Worm (Caenorhabditis elegans): ENCODE data around the gene F48C5.2.

The F48C5.2 gene

ce11 chrX:11464271-11465103, 10.4 kb upstream of the F48C5.2 start (continued):
- no peak for TF ChIP-seq nhr-41 (GFP tag; IDR thresholded peaks at IDR 0.05)
- TF ChIP-seq nhr-42 (GFP tag; IDR thresholded peaks at IDR 0.05), result no peak
- no peak for TF ChIP-seq spr-3 (GFP tag; optimal IDR thresholded peaks at IDR 0.05)
- TF ChIP-seq Y5F2A.4 (GFP tag; optimal IDR thresholded peaks at IDR 0.05), result no peak
- TF ChIP-seq Y48G9A.11 (GFP tag; IDR thresholded peaks at IDR 0.05), result no peak
- peak; percentile 73 for TF ChIP-seq nhr-77 (tag; optimal IDR thresholded peaks at IDR 0.05)
- TF ChIP-seq F44E2.7 (GFP tag; IDR thresholded peaks at IDR 0.05), result no peak
- TF ChIP-seq set-16 (GFP tag; IDR thresholded peaks at IDR 0.05), result no peak
- no peak for TF ChIP-seq zfp-3 (GFP tag; conservative IDR thresholded peaks at IDR 0.05)
- no peak for TF ChIP-seq arid-1 (GFP tag; conservative IDR thresholded peaks at IDR 0.05)
- no peak for TF ChIP-seq ztf-11 (tag; optimal IDR thresholded peaks at IDR 0.05)
- peak; percentile 56 for TF ChIP-seq hlh-11 (tag; optimal IDR thresholded peaks at IDR 0.05)
- no peak for TF ChIP-seq zip-2 (tag; optimal IDR thresholded peaks at IDR 0.05)
- TF ChIP-seq zip-11 (GFP tag; IDR thresholded peaks at IDR 0.05), result no peak
- TF ChIP-seq daf-16 (GFP tag; optimal IDR thresholded peaks at IDR 0.05), result no peak
- TF ChIP-seq daf-16 (tag; optimal IDR thresholded peaks at IDR 0.05), result peak; percentile 38
- TF ChIP-seq T26A8.4 (GFP tag; IDR thresholded peaks at IDR 0.05), result no peak
- peak; percentile 93 for TF ChIP-seq pqm-1 (tag; optimal IDR thresholded peaks at IDR 0.05)
- peak in 1 of 2 experiments; percentile 95 for TF ChIP-seq unc-62 (GFP tag; optimal IDR thresholded peaks at IDR 0.05 in 1 of 2)
- no peak for TF ChIP-seq unc-62 (tag; optimal IDR thresholded peaks at IDR 0.05)
- TF ChIP-seq rbr-2 (tag; optimal IDR thresholded peaks at IDR 0.05), result no peak
- no peak for TF ChIP-seq F49E8.2 (tag; optimal IDR thresholded peaks at IDR 0.05; ENCODE audit: borderline replicate concordance)
- TF ChIP-seq snpc-4 (tag; optimal IDR thresholded peaks at IDR 0.05), result no peak
- TF ChIP-seq mxl-3 (GFP tag; optimal IDR thresholded peaks at IDR 0.05), result no peak
- TF ChIP-seq attf-4 (tag; optimal IDR thresholded peaks at IDR 0.05), result no peak
- no peak for TF ChIP-seq D1046.2 (GFP tag; IDR thresholded peaks at IDR 0.05)
- no peak for TF ChIP-seq ctbp-1 (GFP tag; IDR thresholded peaks at IDR 0.05)
- 0 out of 2 replicates have a peak, but pooled peaks have one; percentile 5 for TF ChIP-seq tra-1 (GFP tag; IDR thresholded peaks at IDR 0.05)
- no peak for TF ChIP-seq ceh-32 (tag; optimal IDR thresholded peaks at IDR 0.05; ENCODE audit: poor library complexity)
- TF ChIP-seq cey-2 (tag; optimal IDR thresholded peaks at IDR 0.05; ENCODE audit: borderline replicate concordance, insufficient read depth), result no peak
- TF ChIP-seq dpl-1 (GFP tag; optimal IDR thresholded peaks at IDR 0.05), result no peak
- no peak for TF ChIP-seq madf-9 (GFP tag; conservative IDR thresholded peaks at IDR 0.05)
- no peak for TF ChIP-seq lin-39 (tag; optimal IDR thresholded peaks at IDR 0.05)
- TF ChIP-seq jun-1 (tag; optimal IDR thresholded peaks at IDR 0.05), result peak; percentile 32
- no peak for TF ChIP-seq pha-4 (GFP tag; IDR thresholded peaks at IDR 0.05)
- TF ChIP-seq pha-4 (tag; optimal IDR thresholded peaks at IDR 0.05), result no peak
- TF ChIP-seq nhr-10 (tag; optimal IDR thresholded peaks at IDR 0.05), result no peak
- TF ChIP-seq ZK546.5 (tag; optimal IDR thresholded peaks at IDR 0.05), result no peak
- no peak for TF ChIP-seq hmg-1.1 (GFP tag; IDR thresholded peaks at IDR 0.05)
- peak; percentile 26; the same call in 1 of the 2 replicates for TF ChIP-seq mdt-29 (GFP tag; IDR thresholded peaks at IDR 0.05)
- TF ChIP-seq hif-1 (tag; optimal IDR thresholded peaks at IDR 0.05), result no peak
- TF ChIP-seq zfp-2 (tag; optimal IDR thresholded peaks at IDR 0.05), result no peak
- no peak for TF ChIP-seq F10B5.3 (tag; optimal IDR thresholded peaks at IDR 0.05)
- no peak for TF ChIP-seq nhr-111 (GFP tag; optimal IDR thresholded peaks at IDR 0.05)
- TF ChIP-seq snpc-1.2 (GFP tag; IDR thresholded peaks at IDR 0.05), result no peak
- no peak for TF ChIP-seq nhr-102 (tag; optimal IDR thresholded peaks at IDR 0.05)
- TF ChIP-seq vab-7 (GFP tag; IDR thresholded peaks at IDR 0.05), result no peak
- no peak for TF ChIP-seq R02D3.7 (tag; optimal IDR thresholded peaks at IDR 0.05)
- no peak for TF ChIP-seq duxl-1 (tag; optimal IDR thresholded peaks at IDR 0.05; ENCODE audit: poor library complexity)
- TF ChIP-seq ceh-82 (tag; optimal IDR thresholded peaks at IDR 0.05), result no peak
- TF ChIP-seq skn-1 (tag; optimal IDR thresholded peaks at IDR 0.05), result no peak

Measured in whole organism, L4 larva.